Fruit fly (Drosophila melanogaster): ENCODE measurements around the gene CG9636.

CG9636 gene

dm6 chr3R:8208378-8209021 lies 35.1 kb downstream of the CG9636 start:
- TF ChIP-seq sens-2 (GFP tag; IDR thresholded peaks at IDR 0.05) (0 out of 2 replicates have a peak, but pooled peaks have one; percentile 4), Vsx1 (GFP tag; optimal IDR thresholded peaks at IDR 0.05) (peak; percentile 16), sqz (GFP tag; optimal IDR thresholded peaks at IDR 0.05) (peak; percentile 20), chn (GFP tag; optimal IDR thresholded peaks at IDR 0.05) (no peak), CG9727 (GFP tag; optimal IDR thresholded peaks at IDR 0.05) (no peak), CG2678 (tag; optimal IDR thresholded peaks at IDR 0.05) (no peak), Dref (GFP tag; IDR thresholded peaks at IDR 0.05) (no peak), exex (tag; optimal IDR thresholded peaks at IDR 0.05) (peak; percentile 92), CG6813 (GFP tag; optimal IDR thresholded peaks at IDR 0.05) (no peak), lola (GFP tag; optimal IDR thresholded peaks at IDR 0.05) (no peak), sens (GFP tag) (peak; percentile 35), grn (GFP tag; optimal IDR thresholded peaks at IDR 0.05) (peak; percentile 100), Lim3 (GFP tag; IDR thresholded peaks at IDR 0.05) (peak; percentile 92; the same call in 1 of the 2 replicates), CG34376 (GFP tag; optimal IDR thresholded peaks at IDR 0.05) (peak; percentile 61), Pdp1 (GFP tag; optimal IDR thresholded peaks at IDR 0.05) (peak in 1 of 2 experiments; percentile 43), chinmo (GFP tag; IDR thresholded peaks at IDR 0.05; ENCODE audit: partially characterized antibody) (0 out of 4 replicates have a peak, but pooled peaks have one; percentile 10), CG32767 (GFP tag; IDR thresholded peaks at IDR 0.05) (no peak), CkIIα-i1 (GFP tag; IDR thresholded peaks at IDR 0.05) (no peak), sd (tag; optimal IDR thresholded peaks at IDR 0.05) (peak; percentile 55), CG10543 (GFP tag; optimal IDR thresholded peaks at IDR 0.05) (peak; percentile 4), GATAe (GFP tag; conservative IDR thresholded peaks at IDR 0.05) (peak; percentile 88), CG7745 (tag; optimal IDR thresholded peaks at IDR 0.05) (peak; percentile 14), vnd (GFP tag; IDR thresholded peaks at IDR 0.05; ENCODE audit: partially characterized antibody) (0 out of 3 replicates have a peak, but pooled peaks have one; percentile 25), Med (GFP tag) (peak; percentile 28), sug (tag; optimal IDR thresholded peaks at IDR 0.05) (peak; percentile 90), vfl (GFP tag; optimal IDR thresholded peaks at IDR 0.05) (no peak), BEAF-32 (GFP tag; optimal IDR thresholded peaks at IDR 0.05) (no peak), CG16863 (GFP tag; optimal IDR thresholded peaks at IDR 0.05) (no peak), HLH3B (GFP tag; IDR thresholded peaks at IDR 0.05) (no peak), CG11723 (GFP tag; optimal IDR thresholded peaks at IDR 0.05) (no peak), CG12104 (GFP tag; optimal IDR thresholded peaks at IDR 0.05) (no peak), mirr (GFP tag; optimal IDR thresholded peaks at IDR 0.05) (peak; percentile 96), crol (GFP tag; IDR thresholded peaks at IDR 0.05) (peak; percentile 74), salm (tag; optimal IDR thresholded peaks at IDR 0.05) (peak; percentile 43), Adf1 (GFP tag; IDR thresholded peaks at IDR 0.05) (peak; percentile 43; the same call in 1 of the 2 replicates), CG17359 (tag; optimal IDR thresholded peaks at IDR 0.05) (no peak), CG6175 (GFP tag; IDR thresholded peaks at IDR 0.05) (0 out of 3 replicates have a peak, but pooled peaks have one; percentile 7), CG2199 (GFP tag; IDR thresholded peaks at IDR 0.05) (0 out of 3 replicates have a peak, but pooled peaks have one; percentile 17), lab (GFP tag; optimal IDR thresholded peaks at IDR 0.05) (peak; percentile 54), Hey (tag; optimal IDR thresholded peaks at IDR 0.05) (peak; percentile 65), CG30403 (GFP tag; optimal IDR thresholded peaks at IDR 0.05) (no peak), chm (GFP tag; IDR thresholded peaks at IDR 0.05) (0 out of 2 replicates have a peak, but pooled peaks have one; percentile 21), br (optimal IDR thresholded peaks at IDR 0.05) (no peak), Eip74EF (GFP tag; optimal IDR thresholded peaks at IDR 0.05) (no peak)

Measured in whole organism, embryonic.